Worm (Caenorhabditis elegans) whole organism, young adult: ENCODE data around the gene his-31.

Experiments
- B0035.1 ChIP-seq: sonication (generic microtip); optimal IDR thresholded peaks from 2 replicates; lab custom pipeline; 2016; ENCODE audit warnings: missing genetic modification characterization, mild to moderate bottlenecking, missing compliant biosample characterization, missing genotype, missing genetic modification reagents
- F37B4.10 ChIP-seq: fragments of 200-800 bp; sonication (Bioruptor generic); IDR thresholded peaks from 2 replicates; pipeline ENCODE4 v1.3.6; 2022; ENCODE audit warnings: missing genetic modification characterization, missing compliant biosample characterization
- F49E8.2 ChIP-seq: sonication (generic microtip); optimal IDR thresholded peaks from 3 replicates; lab custom pipeline; 2017; ENCODE audit warnings: missing genetic modification characterization, mild to moderate bottlenecking, missing compliant biosample characterization, antibody characterized with exemption, moderate library complexity; ENCODE audit not compliant: insufficient read depth
- F57A8.1 ChIP-seq: fragments of 200-800 bp; sonication (Bioruptor generic); optimal IDR thresholded peaks from 2 replicates; lab custom pipeline; 2018; ENCODE audit warnings: mild to moderate bottlenecking, missing genetic modification characterization, moderate library complexity, missing compliant biosample characterization
- F57C9.4 ChIP-seq: sonication (generic microtip); optimal IDR thresholded peaks from 2 replicates; lab custom pipeline; 2017; ENCODE audit warnings: mild to moderate bottlenecking, missing genetic modification characterization, missing compliant biosample characterization
- K11D2.4 ChIP-seq: fragments of 200-800 bp; sonication (Bioruptor generic); IDR thresholded peaks from 2 replicates; pipeline ENCODE4 v1.3.6; 2022; ENCODE audit warnings: missing genetic modification reagents, missing genetic modification characterization, missing compliant biosample characterization
- K12H6.12 ChIP-seq: fragments of 200-800 bp; sonication (Bioruptor generic); optimal IDR thresholded peaks from 2 replicates; lab custom pipeline; 2018; ENCODE audit warnings: mild to moderate bottlenecking, missing genetic modification characterization, missing compliant biosample characterization
- Y53F4B.3 ChIP-seq: fragments of 200-800 bp; sonication (Bioruptor generic); IDR thresholded peaks from 2 replicates; pipeline ENCODE4 v1.3.6; 2022; ENCODE audit warnings: missing genetic modification reagents, missing genetic modification characterization, missing compliant biosample characterization
- Y95B8A.8 ChIP-seq: fragments of 200-800 bp; sonication (Bioruptor generic); IDR thresholded peaks from 2 replicates; pipeline ENCODE4 v1.3.6; 2022; ENCODE audit warnings: missing genetic modification reagents, missing genetic modification characterization, missing compliant biosample characterization
- akir-1 ChIP-seq: fragments of 200-800 bp; sonication (Bioruptor generic); optimal IDR thresholded peaks from 2 replicates; lab custom pipeline; 2018; ENCODE audit warnings: mild to moderate bottlenecking, missing genetic modification characterization, moderate library complexity, missing compliant biosample characterization
- bed-2 ChIP-seq: fragments of 200-800 bp; sonication (Bioruptor generic); IDR thresholded peaks from 2 replicates; pipeline ENCODE4 v1.3.6; 2022; ENCODE audit warnings: missing genetic modification reagents, missing genetic modification characterization, missing compliant biosample characterization
- ccch-3 ChIP-seq: fragments of 200-800 bp; sonication (Bioruptor generic); optimal IDR thresholded peaks from 2 replicates; lab custom pipeline; 2018; ENCODE audit warnings: mild to moderate bottlenecking, missing genetic modification characterization, missing compliant biosample characterization
- ceh-58 ChIP-seq: fragments of 200-800 bp; sonication (Bioruptor generic); IDR thresholded peaks from 2 replicates; pipeline ENCODE4 v1.3.6; 2022; ENCODE audit warnings: missing genetic modification characterization, missing compliant biosample characterization
- dox-1 ChIP-seq: fragments of 200-800 bp; sonication (Bioruptor generic); IDR thresholded peaks from 2 replicates; pipeline ENCODE4 v1.3.6; 2022; ENCODE audit warnings: missing genetic modification reagents, missing genetic modification characterization, missing compliant biosample characterization
- ets-4 ChIP-seq: fragments of 200-800 bp; sonication (Bioruptor generic); optimal IDR thresholded peaks from 2 replicates; lab custom pipeline; 2018; ENCODE audit warnings: mild to moderate bottlenecking, missing genetic modification characterization, missing compliant biosample characterization
- gei-17 ChIP-seq: fragments of 200-800 bp; sonication (Bioruptor generic); optimal IDR thresholded peaks from 2 replicates; lab custom pipeline; 2018; ENCODE audit warnings: mild to moderate bottlenecking, missing genetic modification characterization, missing compliant biosample characterization
- him-1 ChIP-seq: sonication (generic microtip); optimal IDR thresholded peaks from 2 replicates; lab custom pipeline; 2016; ENCODE audit warnings: missing genotype, missing genetic modification reagents, missing genetic modification characterization, missing compliant biosample characterization
- hmg-1.2 ChIP-seq: fragments of 200-800 bp; sonication (Bioruptor generic); IDR thresholded peaks from 2 replicates; pipeline ENCODE4 v1.3.6; 2022; ENCODE audit warnings: missing genetic modification reagents, missing genetic modification characterization, missing compliant biosample characterization
- hmg-20 ChIP-seq: fragments of 200-800 bp; sonication (Bioruptor generic); IDR thresholded peaks from 2 replicates; pipeline ENCODE4 v1.3.6; 2022; ENCODE audit warnings: missing genetic modification reagents, missing genetic modification characterization, missing compliant biosample characterization
- hsf-1 ChIP-seq: fragments of 200-800 bp; sonication (Bioruptor generic); IDR thresholded peaks from 2 replicates; pipeline ENCODE4 v1.3.6; 2022; ENCODE audit warnings: missing genetic modification reagents, missing genetic modification characterization, missing compliant biosample characterization
- let-526 ChIP-seq: fragments of 200-800 bp; sonication (Bioruptor generic); IDR thresholded peaks from 2 replicates; pipeline ENCODE4 v1.3.6; 2022; ENCODE audit warnings: missing genetic modification reagents, missing genetic modification characterization, missing compliant biosample characterization
- let-607 ChIP-seq, 2 experiments: fragments of 200-800 bp in 1 of 2; sonication (Bioruptor generic) in 1 of 2; sonication (generic microtip) in 1 of 2; optimal IDR thresholded peaks; 2 replicates each; lab custom pipeline; 2016 to 2018; ENCODE audit warnings: mild to moderate bottlenecking in 2 of 2, missing compliant biosample characterization in 2 of 2, missing genetic modification characterization in 2 of 2, moderate library complexity in 2 of 2, missing genotype in 1 of 2
- lir-1 ChIP-seq: fragments of 200-800 bp; sonication (Bioruptor generic); conservative IDR thresholded peaks from 2 replicates; pipeline ENCODE4 v1.3.6; 2022; ENCODE audit warnings: missing genetic modification reagents, missing genetic modification characterization, missing compliant biosample characterization
- lsl-1 ChIP-seq: fragments of 200-800 bp; sonication (Bioruptor generic); optimal IDR thresholded peaks from 2 replicates; lab custom pipeline; 2018; ENCODE audit warnings: mild to moderate bottlenecking, missing genetic modification characterization, moderate library complexity, missing compliant biosample characterization
- mcd-1 ChIP-seq: fragments of 200-800 bp; sonication (Bioruptor generic); IDR thresholded peaks from 2 replicates; pipeline ENCODE4 v1.3.6; 2022; ENCODE audit warnings: missing genetic modification reagents, missing genetic modification characterization, missing compliant biosample characterization
- mes-4 ChIP-seq: sonication (generic microtip); optimal IDR thresholded peaks from 2 replicates; lab custom pipeline; 2016; ENCODE audit warnings: missing genotype, missing genetic modification characterization, missing compliant biosample characterization
- mxl-1 ChIP-seq: sonication (generic microtip); optimal IDR thresholded peaks from 2 replicates; lab custom pipeline; 2016; ENCODE audit warnings: missing genetic modification characterization, missing compliant biosample characterization
- nfya-2 ChIP-seq: fragments of 200-800 bp; sonication (Bioruptor generic); IDR thresholded peaks from 2 replicates; pipeline ENCODE4 v1.3.6; 2022; ENCODE audit warnings: missing genetic modification reagents, missing genetic modification characterization, missing compliant biosample characterization
- nfyb-1 ChIP-seq: fragments of 200-800 bp; sonication (Bioruptor generic); IDR thresholded peaks from 2 replicates; pipeline ENCODE4 v1.3.6; 2022; ENCODE audit warnings: missing genetic modification reagents, missing genetic modification characterization, missing compliant biosample characterization
- rpc-1 ChIP-seq, 2 experiments: fragments of 150-350 bp in 1 of 2; sonication (generic microtip) in 1 of 2; optimal IDR thresholded peaks; 2 replicates each; lab custom pipeline; 2014 to 2018; ENCODE audit warnings: missing biosample characterization in 1 of 2, missing genetic modification characterization in 1 of 2, missing genetic modification reagents in 1 of 2, missing genotype in 1 of 2
- sdz-38 ChIP-seq: sonication (generic microtip); optimal IDR thresholded peaks from 2 replicates; lab custom pipeline; 2016; ENCODE audit warnings: missing genotype, missing genetic modification characterization, missing compliant biosample characterization
- snpc-1.3 ChIP-seq: sonication (generic microtip); optimal IDR thresholded peaks from 2 replicates; lab custom pipeline; 2017; ENCODE audit warnings: missing genetic modification characterization, mild to moderate bottlenecking, missing compliant biosample characterization, antibody characterized with exemption, moderate library complexity, missing genotype, missing genetic modification reagents; ENCODE audit not compliant: insufficient read depth
- snpc-3.4 ChIP-seq: sonication (generic microtip); optimal IDR thresholded peaks from 2 replicates; lab custom pipeline; 2017; ENCODE audit warnings: missing genetic modification characterization, mild to moderate bottlenecking, missing compliant biosample characterization, antibody characterized with exemption, moderate library complexity, missing genotype, missing genetic modification reagents
- tbp1 ChIP-seq: fragments of 200-800 bp; sonication (Bioruptor generic); optimal IDR thresholded peaks from 2 replicates; lab custom pipeline; 2018; ENCODE audit warnings: mild to moderate bottlenecking, missing genetic modification characterization, missing compliant biosample characterization
- tbx-9 ChIP-seq: sonication (generic microtip); optimal IDR thresholded peaks from 2 replicates; lab custom pipeline; 2016; ENCODE audit warnings: borderline replicate concordance, missing genetic modification characterization, inconsistent platforms, missing compliant biosample characterization
- tlf-1 ChIP-seq: fragments of 200-800 bp; sonication (Bioruptor generic); optimal IDR thresholded peaks from 2 replicates; lab custom pipeline; 2018; ENCODE audit warnings: mild to moderate bottlenecking, missing genetic modification characterization, missing compliant biosample characterization
- xnd-1 ChIP-seq: sonication (generic microtip); optimal IDR thresholded peaks from 2 replicates; lab custom pipeline; 2016; ENCODE audit warnings: missing genotype, missing genetic modification reagents, missing genetic modification characterization, missing compliant biosample characterization
- zfh-2 ChIP-seq: fragments of 200-800 bp; sonication (Bioruptor generic); conservative IDR thresholded peaks from 2 replicates; pipeline ENCODE4 v1.3.6; 2022; ENCODE audit warnings: missing genetic modification reagents, missing genetic modification characterization, missing compliant biosample characterization
- ztf-25 ChIP-seq: fragments of 200-800 bp; sonication (Bioruptor generic); IDR thresholded peaks from 2 replicates; pipeline ENCODE4 v1.3.6; 2022; ENCODE audit warnings: missing genetic modification reagents, missing genetic modification characterization, missing compliant biosample characterization
- ztf-26 ChIP-seq: sonication (generic microtip); optimal IDR thresholded peaks from 2 replicates; lab custom pipeline; 2017; ENCODE audit warnings: missing genetic modification characterization, missing compliant biosample characterization

The his-31 gene

DNA sequence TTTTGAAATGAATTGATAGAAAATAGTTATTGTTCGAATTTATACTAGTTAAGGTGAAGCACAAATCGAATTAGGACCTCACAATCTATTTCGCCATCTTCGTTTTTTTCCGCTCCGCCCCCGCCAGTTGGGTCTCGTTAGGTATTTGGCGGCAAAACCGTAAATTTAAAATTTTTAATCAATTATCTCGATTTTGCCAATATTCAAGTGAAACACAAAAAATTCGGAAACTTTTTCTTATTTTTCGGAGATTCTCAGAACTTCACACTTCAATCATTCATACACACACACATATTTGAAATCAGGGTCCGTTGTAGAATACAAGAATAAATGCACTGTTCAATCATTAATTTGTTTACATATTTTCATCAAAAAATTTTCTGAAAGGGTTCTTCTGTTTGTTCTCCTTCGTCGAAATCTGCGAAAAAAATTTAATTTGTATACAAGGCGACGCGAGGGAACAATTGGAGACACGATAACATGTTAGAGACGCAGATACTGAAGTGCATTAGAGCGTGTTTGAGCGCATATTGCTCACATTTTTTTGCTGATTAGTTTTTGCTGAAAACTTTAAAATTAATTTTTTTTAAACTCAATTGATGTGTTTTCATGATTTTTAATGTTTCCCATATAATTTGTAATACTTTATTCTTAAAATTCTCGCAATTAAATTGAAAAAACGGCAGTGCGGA, 26.1 kb upstream of the his-31 start, which contains the start of gene D2096.5:
D2096.5 (minus strand) TSS at position 51 of the 692 bp plus-strand sequence.
- TF ChIP-seq hmg-1.2 (GFP tag; lab: Robert Waterston, UW), result peak; percentile 93
- TF ChIP-seq snpc-1.3, result peak; percentile 30
- TF ChIP-seq tbx-9 (tag; lab: Kevin White, UChicago), result no peak

ce11 chrIV:8358492-8358891, 24.7 kb upstream of the his-31 start, which contains the start of gene D2096.13:
Gene D2096.13, minus strand, starts transcription at chrIV:8358592.
- TF ChIP-seq lir-1 (GFP tag; lab: Robert Waterston, UW) (no peak), mcd-1 (no peak), nfya-2 (GFP tag; lab: Robert Waterston, UW) (no peak), gei-17 (GFP tag; lab: Kevin White, UChicago) (no peak), dox-1 (GFP tag; lab: Robert Waterston, UW) (no peak), ceh-58 (GFP tag; lab: Robert Waterston, UW) (no peak), let-607 (tag; optimal IDR thresholded peaks at IDR 0.05; lab: Kevin White, UChicago) (no peak), bed-2 (GFP tag; lab: Robert Waterston, UW) (no peak), Y95B8A.8 (GFP tag; lab: Robert Waterston, UW) (no peak), let-526 (GFP tag; lab: Robert Waterston, UW) (no peak), F57C9.4 (tag; lab: Kevin White, UChicago) (no peak), ets-4 (no peak), snpc-3.4 (tag; lab: Kevin White, UChicago) (no peak), sdz-38 (tag; lab: Kevin White, UChicago) (no peak), hmg-20 (GFP tag; lab: Robert Waterston, UW) (no peak)

DNA sequence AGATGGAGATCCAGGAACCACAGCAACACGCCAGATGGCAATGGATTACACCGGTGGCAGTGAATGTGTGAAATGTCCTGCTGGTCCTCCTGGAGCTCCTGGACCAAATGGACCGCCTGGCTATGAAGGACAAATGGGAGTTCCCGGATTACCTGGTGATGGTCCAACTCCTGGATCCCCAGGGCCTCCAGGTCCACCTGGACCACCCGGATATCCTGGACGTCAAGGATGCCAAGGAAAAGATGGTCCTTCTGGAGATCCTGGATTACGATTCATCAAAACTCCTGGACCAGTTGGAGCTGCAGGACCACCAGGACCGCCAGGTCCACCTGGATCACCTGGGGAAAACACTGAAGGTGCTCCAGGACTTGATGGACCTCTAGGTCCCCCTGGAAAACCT, 23.5 kb upstream of the his-31 start:
- no peak for TF ChIP-seq F37B4.10 (GFP tag; lab: Robert Waterston, UW)
- TF ChIP-seq zfh-2 (GFP tag; lab: Robert Waterston, UW), result peak; percentile 84

DNA sequence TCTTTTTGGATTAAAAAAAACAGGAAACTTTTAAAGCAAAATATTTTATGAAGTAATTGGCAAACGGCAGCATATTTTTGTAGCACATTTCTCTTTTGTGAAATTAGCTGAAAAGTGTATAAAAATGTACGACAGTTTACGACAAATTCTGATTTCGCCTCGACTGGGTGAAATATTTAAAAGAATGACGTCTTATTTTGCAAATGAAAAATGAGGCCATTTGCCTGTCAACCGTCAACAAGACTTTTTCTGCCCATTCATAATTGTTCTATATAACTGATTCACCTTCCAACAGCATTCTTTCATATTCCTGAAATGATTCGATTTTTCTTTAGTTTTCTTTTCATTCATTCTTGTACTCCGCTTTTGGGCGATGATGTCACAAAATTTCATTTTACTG, 21.8 kb upstream of the his-31 start, which contains the start of the genes F17E9.2 and col-116:
F17E9.2 (plus strand) TSS at position 301 of the 400 bp plus-strand sequence.
col-116 (plus strand) TSS at position 315 of the 400 bp plus-strand sequence.
- no peak for TF ChIP-seq F49E8.2 (tag; lab: Kevin White, UChicago)
- no peak for TF ChIP-seq akir-1 (GFP tag; lab: Kevin White, UChicago)
- no peak for TF ChIP-seq ztf-25
- TF ChIP-seq lsl-1 (GFP tag; lab: Kevin White, UChicago), result no peak
- no peak for TF ChIP-seq hmg-1.2 (GFP tag; lab: Robert Waterston, UW)
- TF ChIP-seq mxl-1 (tag; lab: Kevin White, UChicago), result no peak

DNA sequence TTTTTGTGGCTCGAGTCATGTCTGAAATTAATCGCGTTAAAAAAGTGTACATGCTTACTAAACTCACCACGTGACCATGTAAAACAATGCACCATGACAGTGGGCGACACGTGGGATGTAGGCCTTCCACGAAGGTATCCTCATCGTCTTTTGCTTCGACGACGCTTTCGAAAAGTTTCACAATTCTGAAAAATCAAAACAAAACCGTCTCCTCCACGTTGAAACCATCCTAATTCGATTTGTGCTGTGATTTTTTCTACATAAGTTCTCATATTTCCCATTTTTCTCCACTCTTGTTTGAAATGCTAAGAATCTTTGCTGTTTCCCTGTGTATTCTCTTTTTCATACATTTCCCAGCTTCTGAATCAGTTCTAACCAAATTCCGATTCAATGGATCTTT, 20.8 kb upstream of the his-31 start, which contains the start of gene F17E9.3:
F17E9.3 (plus strand) TSS at position 301 of the 400 bp plus-strand sequence.
- TF ChIP-seq mes-4 (tag; lab: Kevin White, UChicago) (no peak), ccch-3 (GFP tag; lab: Kevin White, UChicago) (no peak), tlf-1 (GFP tag; lab: Kevin White, UChicago) (no peak), K12H6.12 (tag; lab: Kevin White, UChicago) (no peak), hsf-1 (GFP tag; lab: Robert Waterston, UW) (no peak), K11D2.4 (GFP tag; lab: Robert Waterston, UW) (no peak), rpc-1 (optimal IDR thresholded peaks at IDR 0.05; lab: Kevin White, UChicago) (no peak), rpc-1 (tag; optimal IDR thresholded peaks at IDR 0.05; lab: Kevin White, UChicago) (no peak), B0035.1 (tag; lab: Kevin White, UChicago) (no peak), nfyb-1 (GFP tag; lab: Robert Waterston, UW) (no peak), ztf-26 (no peak), dox-1 (GFP tag; lab: Robert Waterston, UW) (no peak), xnd-1 (no peak), nfya-2 (GFP tag; lab: Robert Waterston, UW) (no peak), let-526 (GFP tag; lab: Robert Waterston, UW) (no peak), Y53F4B.3 (GFP tag; lab: Robert Waterston, UW) (no peak), him-1 (no peak), F57A8.1 (no peak), tbp1 (no peak)
